Worm (Caenorhabditis elegans) whole organism, mixed stage, embryonic: ENCODE measurements around the gene ints-6.

ENCODE experiments used
- mls-2 ChIP-seq: sonication (generic microtip); optimal IDR thresholded peaks from 2 replicates; lab custom pipeline; 2016; ENCODE audit warnings: mild to moderate bottlenecking, missing genetic modification characterization, moderate library complexity, missing compliant biosample characterization
- pha-4 ChIP-seq: fragments of 150-350 bp; optimal IDR thresholded peaks from 2 replicates; lab custom pipeline; 2018; ENCODE audit warnings: missing biosample characterization, missing genetic modification reagents, missing genetic modification characterization
- unc-62 ChIP-seq: fragments of 150-350 bp; optimal IDR thresholded peaks from 2 replicates; lab custom pipeline; 2014; ENCODE audit warnings: missing biosample characterization, missing genetic modification reagents, missing genetic modification characterization
- ztf-11 ChIP-seq: fragments of 150-350 bp; optimal IDR thresholded peaks from 2 replicates; lab custom pipeline; 2014; ENCODE audit warnings: missing biosample characterization, missing genetic modification characterization

ce11 chrIV:8743654-8744332 lies 52.2 kb downstream of the ints-6 start, which contains the start of gene F21D5.7:
- TF ChIP-seq unc-62 (GFP tag; lab: Kevin White, UChicago) (no peak), pha-4 (tag; lab: Kevin White, UChicago) (peak; percentile 36), mls-2 (tag; lab: Kevin White, UChicago) (no peak), ztf-11 (tag; lab: Kevin White, UChicago) (no peak)
